Worm (Caenorhabditis elegans): ENCODE data around the gene srh-5.

The srh-5 gene

ce11 chrV:1685328-1685727, at the start of gene srh-5:
srh-5 (plus strand) TSS chrV:1685628.
- TF ChIP-seq mdl-1 (tag; optimal IDR thresholded peaks at IDR 0.05) = no peak
- TF ChIP-seq Y75B8A.6 (GFP tag; IDR thresholded peaks at IDR 0.05) = no peak
- TF ChIP-seq nhr-111 (GFP tag; optimal IDR thresholded peaks at IDR 0.05) = no peak
- TF ChIP-seq F10B5.3 (tag; optimal IDR thresholded peaks at IDR 0.05) = no peak
- TF ChIP-seq egl-43 (GFP tag; IDR thresholded peaks at IDR 0.05) = no peak
- no peak for TF ChIP-seq ceh-82 (tag; optimal IDR thresholded peaks at IDR 0.05)
- TF ChIP-seq nhr-76 (tag; optimal IDR thresholded peaks at IDR 0.05) = no peak
- no peak for TF ChIP-seq saeg-2 (GFP tag; IDR thresholded peaks at IDR 0.05)
- TF ChIP-seq fkh-10 (GFP tag; optimal IDR thresholded peaks at IDR 0.05) = no peak
- no peak for TF ChIP-seq Y105C5A.15 (GFP tag; IDR thresholded peaks at IDR 0.05)
- no peak for TF ChIP-seq mes-2 (tag; optimal IDR thresholded peaks at IDR 0.05; ENCODE audit: poor library complexity, severe bottlenecking)
- TF ChIP-seq madf-9 (GFP tag; conservative IDR thresholded peaks at IDR 0.05) = no peak
- TF ChIP-seq zag-1 (tag; optimal IDR thresholded peaks at IDR 0.05) = no peak
- no peak for TF ChIP-seq hif-1 (tag; optimal IDR thresholded peaks at IDR 0.05)
- TF ChIP-seq aha-1 (tag) = no peak
- no peak for TF ChIP-seq gei-8 (GFP tag; optimal IDR thresholded peaks at IDR 0.05)
- TF ChIP-seq nhr-6 (tag; optimal IDR thresholded peaks at IDR 0.05) = no peak

- TF ChIP-seq Y105C5A.15 (GFP tag; IDR thresholded peaks at IDR 0.05) (no peak), F10B5.3 (tag; optimal IDR thresholded peaks at IDR 0.05) (no peak), R02D3.7 (tag; optimal IDR thresholded peaks at IDR 0.05) (no peak), dmd-8 (GFP tag; IDR thresholded peaks at IDR 0.05) (no peak), pqm-1 (tag; optimal IDR thresholded peaks at IDR 0.05) (no peak)
Observed at ce11 chrV:1635859-1636258, 49.6 kb upstream of the srh-5 start, which contains the start of gene str-222. str-222 (plus strand) TSS chrV:1636159.

- TF ChIP-seq unc-130 (GFP tag; optimal IDR thresholded peaks at IDR 0.05) (no peak), dmd-8 (GFP tag; IDR thresholded peaks at IDR 0.05) (no peak), pha-4 (GFP tag; IDR thresholded peaks at IDR 0.05) (no peak), pha-4 (tag; optimal IDR thresholded peaks at IDR 0.05) (no peak), attf-4 (tag; optimal IDR thresholded peaks at IDR 0.05) (no peak)
Observed at ce11 chrV:1640008-1640407, 45.4 kb upstream of the srh-5 start, which contains the start of gene str-221. str-221 (plus strand) TSS chrV:1640308.

- TF ChIP-seq daf-16 (GFP tag; optimal IDR thresholded peaks at IDR 0.05) = no peak
- no peak for TF ChIP-seq daf-16 (tag; optimal IDR thresholded peaks at IDR 0.05)
- no peak for TF ChIP-seq dve-1 (tag; optimal IDR thresholded peaks at IDR 0.05; ENCODE audit: insufficient read depth)
Observed at ce11 chrV:1642199-1642598, 43.2 kb upstream of the srh-5 start, which contains the start of gene Y46H3D.1. Y46H3D.1 (plus strand) TSS chrV:1642499.

- peak; percentile 75; the same call in 1 of the 2 replicates for TF ChIP-seq F44E2.7 (GFP tag; IDR thresholded peaks at IDR 0.05)
- no peak for TF ChIP-seq F10B5.3 (tag; optimal IDR thresholded peaks at IDR 0.05)
- TF ChIP-seq dmd-8 (GFP tag; IDR thresholded peaks at IDR 0.05) = 0 out of 2 replicates have a peak, but pooled peaks have one; percentile 25
Observed at ce11 chrV:1642768-1643167, 42.7 kb upstream of the srh-5 start.

- no peak for TF ChIP-seq madf-5 (GFP tag; IDR thresholded peaks at IDR 0.05)
- peak in 1 of 2 experiments; percentile 96 for TF ChIP-seq daf-16 (GFP tag; optimal IDR thresholded peaks at IDR 0.05)
- no peak for TF ChIP-seq daf-16 (tag; optimal IDR thresholded peaks at IDR 0.05)
Observed at ce11 chrV:1643886-1644285, 41.5 kb upstream of the srh-5 start, which contains the start of gene alh-2. alh-2 (plus strand) TSS chrV:1644169.

- TF ChIP-seq aha-1 (tag) (peak; percentile 67), R02D3.7 (tag; optimal IDR thresholded peaks at IDR 0.05) (no peak)
Observed at ce11 chrV:1648000-1648399, 37.4 kb upstream of the srh-5 start, which contains the start of gene irld-45. irld-45 (plus strand) TSS chrV:1648300.

Measured in whole organism, L4 larva.